Worm (Caenorhabditis elegans) whole organism, L2 larva: ENCODE data around the gene C35A5.8.

Experiments used
- mdl-1 ChIP-seq, 2 experiments: fragments of 150-350 bp in 1 of 2; sonication (generic microtip) in 1 of 2; optimal IDR thresholded peaks; 2 replicates each; lab custom pipeline; 2017; ENCODE audit warnings: missing biosample characterization in 2 of 2, missing genetic modification characterization in 2 of 2
- skn-1 ChIP-seq: sonication (generic microtip); optimal IDR thresholded peaks from 2 replicates; lab custom pipeline; 2017; ENCODE audit warnings: missing biosample characterization, missing genetic modification characterization
- unc-62 ChIP-seq: fragments of 150-350 bp; optimal IDR thresholded peaks from 2 replicates; lab custom pipeline; 2014; ENCODE audit warnings: missing biosample characterization, missing genetic modification reagents, missing genetic modification characterization

ce11 chrV:10540024-10540423 lies 14.3 kb upstream of the C35A5.8 start, which contains the start of gene degt-1:
- no peak for TF ChIP-seq unc-62 (GFP tag; lab: Kevin White, UChicago)
- TF ChIP-seq mdl-1 (tag; optimal IDR thresholded peaks at IDR 0.05; lab: Kevin White, UChicago) = no peak
- TF ChIP-seq skn-1 (tag; lab: Kevin White, UChicago) = no peak
